Worm (Caenorhabditis elegans): Measurements from ENCODE around the gene E02C12.6.

The E02C12.6 gene

DNA sequence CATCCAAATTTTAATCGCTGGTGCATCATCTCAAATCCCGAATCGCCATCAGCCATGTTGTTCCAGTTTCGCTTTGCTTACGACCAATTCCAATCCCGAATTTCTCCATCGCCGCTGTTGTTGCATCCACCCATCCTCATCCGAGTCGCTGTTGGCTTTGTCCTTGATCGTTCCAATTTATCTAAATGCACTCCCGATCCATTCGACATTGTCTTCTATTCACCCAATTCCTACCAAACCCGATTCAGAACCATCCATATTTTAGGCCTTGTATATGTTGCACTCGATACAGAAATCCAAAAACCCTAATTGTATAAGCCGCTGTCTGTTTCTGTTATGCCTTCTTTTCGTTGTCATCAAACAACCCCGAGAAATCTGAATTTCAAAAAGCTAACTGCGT, 30.6 kb downstream of the E02C12.6 start:
- TF ChIP-seq hlh-1 (tag; optimal IDR thresholded peaks at IDR 0.05) (no peak), nhr-28 (tag; optimal IDR thresholded peaks at IDR 0.05) (no peak), unc-39 (tag; optimal IDR thresholded peaks at IDR 0.05) (no peak), elt-3 (tag; optimal IDR thresholded peaks at IDR 0.05) (no peak), ztf-11 (tag; optimal IDR thresholded peaks at IDR 0.05) (no peak), unc-62 (GFP tag; optimal IDR thresholded peaks at IDR 0.05) (no peak)

DNA sequence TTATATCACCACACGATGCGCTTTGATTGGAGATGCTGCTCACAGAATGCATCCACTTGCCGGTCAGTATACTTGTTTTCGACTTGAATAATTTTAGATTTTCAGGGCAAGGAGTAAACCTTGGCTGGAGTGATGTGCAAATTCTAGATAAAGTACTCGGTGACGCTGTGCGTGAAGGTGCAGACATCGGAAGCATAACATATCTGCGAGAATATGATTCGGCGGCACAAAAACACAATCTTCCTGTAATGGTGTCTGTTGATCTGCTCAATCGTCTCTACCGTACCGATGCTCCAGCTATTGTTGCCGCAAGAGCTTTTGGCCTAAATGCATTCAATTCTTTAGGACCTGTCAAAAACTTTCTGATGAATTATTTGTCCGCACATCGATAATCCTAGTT, 32.4 kb downstream of the E02C12.6 start:
- no peak for TF ChIP-seq lin-13 (tag; optimal IDR thresholded peaks at IDR 0.05)
- no peak for TF ChIP-seq nhr-12 (tag; optimal IDR thresholded peaks at IDR 0.05)
- TF ChIP-seq drap-1 (GFP tag; optimal IDR thresholded peaks at IDR 0.05): no peak
- TF ChIP-seq tbx-8 (GFP tag; optimal IDR thresholded peaks at IDR 0.05): no peak
- no peak for TF ChIP-seq elt-3 (tag; optimal IDR thresholded peaks at IDR 0.05)
- no peak for TF ChIP-seq unc-62 (GFP tag; optimal IDR thresholded peaks at IDR 0.05)
- TF ChIP-seq snpc-4 (tag; optimal IDR thresholded peaks at IDR 0.05): no peak
- no peak for TF ChIP-seq pha-4 (tag; optimal IDR thresholded peaks at IDR 0.05)
- TF ChIP-seq bed-3 (GFP tag; optimal IDR thresholded peaks at IDR 0.05): no peak
- no peak for TF ChIP-seq zip-8 (tag; optimal IDR thresholded peaks at IDR 0.05)
- no peak for TF ChIP-seq nhr-237 (tag; optimal IDR thresholded peaks at IDR 0.05)
- TF ChIP-seq ceh-43 (GFP tag; optimal IDR thresholded peaks at IDR 0.05): no peak
- TF ChIP-seq sem-2 (GFP tag; optimal IDR thresholded peaks at IDR 0.05): no peak
- TF ChIP-seq unc-39 (tag; optimal IDR thresholded peaks at IDR 0.05): no peak
- TF ChIP-seq hlh-1 (tag; optimal IDR thresholded peaks at IDR 0.05): no peak
- no peak for TF ChIP-seq ceh-83 (GFP tag; optimal IDR thresholded peaks at IDR 0.05)
- no peak for TF ChIP-seq sptf-1 (tag; optimal IDR thresholded peaks at IDR 0.05)
- TF ChIP-seq ztf-11 (tag; optimal IDR thresholded peaks at IDR 0.05): no peak
- no peak for TF ChIP-seq blmp-1 (tag; optimal IDR thresholded peaks at IDR 0.05)

DNA sequence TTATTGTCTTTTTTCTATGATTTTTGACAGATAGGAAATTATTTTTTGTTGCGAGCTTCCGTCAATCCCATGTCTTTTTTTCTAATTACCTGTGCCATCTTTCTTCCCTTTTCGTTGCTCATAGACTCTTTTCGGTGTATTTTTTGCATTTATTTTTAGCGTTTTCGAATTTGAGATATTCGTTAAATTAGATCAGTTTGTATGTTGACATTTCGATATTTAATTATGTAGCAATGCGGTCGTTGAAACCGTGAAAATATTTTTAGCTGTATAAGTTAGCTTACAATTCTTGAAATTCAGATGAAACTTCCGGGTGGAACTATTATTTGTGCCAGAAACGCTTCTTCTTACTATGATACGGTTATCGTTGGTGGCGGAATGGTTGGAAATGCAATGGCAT, 34.4 kb downstream of the E02C12.6 start, which contains the start of gene coq-6:
TSS of gene coq-6 (plus strand) at position 301 of the 400 bp plus-strand sequence.
- TF ChIP-seq mab-5 (tag; optimal IDR thresholded peaks at IDR 0.05): no peak
- no peak for TF ChIP-seq lsy-2 (tag; optimal IDR thresholded peaks at IDR 0.05)
- no peak for TF ChIP-seq pha-4 (tag; optimal IDR thresholded peaks at IDR 0.05)
- TF ChIP-seq ztf-11 (tag; optimal IDR thresholded peaks at IDR 0.05): no peak

DNA sequence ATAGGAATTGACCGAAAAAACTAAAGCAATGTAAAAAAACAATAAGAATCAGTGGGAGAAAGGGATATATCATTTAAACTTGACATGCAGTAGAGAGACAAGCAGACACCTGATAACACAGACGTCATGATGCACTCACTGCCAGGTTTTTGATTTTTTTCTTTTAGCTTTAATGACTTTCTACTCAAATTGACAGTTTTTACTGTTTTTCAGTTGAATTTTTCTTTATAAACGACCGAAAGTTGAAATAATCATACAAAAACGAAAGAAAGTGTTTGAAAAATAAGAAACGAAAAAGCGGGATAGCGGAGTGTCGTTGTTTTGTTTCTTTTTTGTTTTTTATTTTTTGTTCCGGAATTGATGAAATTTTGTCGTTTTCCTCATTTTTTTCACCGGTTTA, 36.7 kb downstream of the E02C12.6 start, which contains the start of gene ucp-4:
TSS of gene ucp-4 (plus strand) at position 83 of the 400 bp plus-strand sequence.
- TF ChIP-seq blmp-1 (tag; optimal IDR thresholded peaks at IDR 0.05) (no peak), ceh-83 (GFP tag; optimal IDR thresholded peaks at IDR 0.05) (no peak), zip-8 (tag; optimal IDR thresholded peaks at IDR 0.05) (no peak), lsy-2 (tag; optimal IDR thresholded peaks at IDR 0.05) (no peak), lin-13 (tag; optimal IDR thresholded peaks at IDR 0.05) (no peak), drap-1 (GFP tag; optimal IDR thresholded peaks at IDR 0.05) (no peak), ces-1 (GFP tag; optimal IDR thresholded peaks at IDR 0.05) (no peak), ceh-39 (tag; optimal IDR thresholded peaks at IDR 0.05) (no peak), nhr-2 (tag; optimal IDR thresholded peaks at IDR 0.05) (no peak), mep-1 (tag; optimal IDR thresholded peaks at IDR 0.05) (no peak), unc-120 (tag; optimal IDR thresholded peaks at IDR 0.05; ENCODE audit: poor library complexity, severe bottlenecking) (no peak), flh-1 (GFP tag; optimal IDR thresholded peaks at IDR 0.05) (no peak), nhr-28 (tag; optimal IDR thresholded peaks at IDR 0.05) (no peak), unc-39 (tag; optimal IDR thresholded peaks at IDR 0.05) (no peak), hlh-1 (tag; optimal IDR thresholded peaks at IDR 0.05) (no peak), bed-3 (GFP tag; optimal IDR thresholded peaks at IDR 0.05) (no peak)

DNA sequence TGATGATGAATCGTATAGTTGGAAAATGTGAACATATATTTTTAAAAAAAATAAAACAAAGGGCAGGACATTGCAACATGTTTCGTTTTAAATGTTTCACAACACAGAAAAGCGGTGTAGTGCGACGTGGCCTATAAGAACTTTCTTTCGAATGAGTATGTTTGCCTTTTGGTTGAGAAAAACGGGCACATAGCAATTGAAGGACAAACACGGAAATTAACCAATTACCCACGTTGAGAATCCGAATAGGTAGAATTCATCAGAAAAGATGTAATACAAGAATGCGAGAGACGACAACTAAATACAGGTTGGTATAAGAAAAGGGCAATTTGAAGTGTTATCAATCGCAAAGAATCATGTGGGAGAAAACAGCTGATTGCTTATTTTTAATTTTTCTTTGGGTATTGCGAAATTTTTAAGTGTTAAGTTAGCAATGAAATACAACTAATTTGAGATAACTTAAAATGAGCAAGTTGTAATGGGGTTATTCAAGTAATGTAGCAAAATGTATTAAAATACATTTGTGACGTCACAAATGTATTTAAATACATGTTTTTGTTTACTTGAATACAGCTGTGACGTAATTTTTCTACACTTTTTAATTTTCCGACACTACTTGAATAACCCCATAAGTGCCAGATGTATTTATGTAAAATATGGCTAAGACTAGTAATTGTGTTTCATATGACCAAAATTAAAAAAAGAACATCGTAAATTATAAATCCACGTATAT, 37.4 kb downstream of the E02C12.6 start, which contains the start of gene acl-14:
TSS of gene acl-14 (minus strand) at position 316 of the 733 bp plus-strand sequence.
- TF ChIP-seq ham-2 (GFP tag; optimal IDR thresholded peaks at IDR 0.05) (no peak), zip-8 (tag; optimal IDR thresholded peaks at IDR 0.05) (peak; percentile 97)

Data from whole organism, mixed stage, embryonic.